Worm (Caenorhabditis elegans) whole organism, late embryonic: ENCODE results near the gene him-18.

ENCODE experiments used
- C38D4.7 ChIP-seq: fragments of 200-800 bp; sonication (Bioruptor generic); optimal IDR thresholded peaks from 2 replicates; lab custom pipeline; 2018; ENCODE audit warnings: mild to moderate bottlenecking, missing genetic modification characterization, moderate library complexity, missing compliant biosample characterization
- ahr-1 ChIP-seq: sonication (generic microtip); optimal IDR thresholded peaks from 2 replicates; lab custom pipeline; 2016; ENCODE audit warnings: missing genetic modification characterization, missing compliant biosample characterization
- ama-1 ChIP-seq: fragments of 150-350 bp; optimal IDR thresholded peaks from 2 replicates; lab custom pipeline; 2014
- elt-4 ChIP-seq: sonication (generic microtip); optimal IDR thresholded peaks from 2 replicates; lab custom pipeline; 2016; ENCODE audit warnings: missing genetic modification characterization, missing compliant biosample characterization
- pha-4 ChIP-seq: fragments of 150-350 bp; optimal IDR thresholded peaks from 2 replicates; lab custom pipeline; 2018; ENCODE audit warnings: missing biosample characterization, missing genetic modification reagents, missing genetic modification characterization
- tbx-2 ChIP-seq: sonication (generic microtip); optimal IDR thresholded peaks from 2 replicates; lab custom pipeline; 2016; ENCODE audit warnings: missing genetic modification characterization, missing compliant biosample characterization
- zip-5 ChIP-seq: sonication (generic microtip); optimal IDR thresholded peaks from 2 replicates; lab custom pipeline; 2016; ENCODE audit warnings: missing genetic modification characterization, missing compliant biosample characterization

DNA sequence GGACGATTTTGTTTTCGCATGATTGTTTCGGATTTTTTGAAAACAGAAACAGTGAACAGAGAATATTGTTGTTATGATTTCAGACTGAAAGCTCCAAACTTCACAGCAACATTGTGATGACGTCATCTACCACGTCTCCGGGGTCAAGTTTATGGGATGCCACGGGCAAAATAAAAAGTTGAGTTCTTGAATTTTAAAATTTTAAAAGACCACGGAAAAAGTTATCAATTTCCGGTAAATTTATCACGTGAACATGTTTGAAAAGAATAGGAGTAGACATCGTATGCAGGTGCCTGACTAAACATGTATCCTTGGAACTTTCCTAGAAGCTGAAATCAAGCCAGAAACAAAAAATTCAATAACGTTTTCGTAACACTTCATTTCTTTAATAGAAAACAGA, 48.5 kb upstream of the him-18 start, which contains the start of gene B0393.4:
- TF ChIP-seq pha-4 (no peak), ahr-1 (no peak), ama-1 (lab: Kevin White, UChicago) (no peak), elt-4 (tag; lab: Kevin White, UChicago) (no peak), zip-5 (tag; lab: Kevin White, UChicago) (no peak), tbx-2 (tag; lab: Kevin White, UChicago) (no peak), C38D4.7 (no peak)
